Worm (Caenorhabditis elegans) whole organism, L4 larva: Measurements from ENCODE around the gene D1086.3.

Source experiments
- dpl-1 ChIP-seq: fragments of 150-350 bp; optimal IDR thresholded peaks from 2 replicates; lab custom pipeline; 2014; ENCODE audit warnings: missing biosample characterization, missing genetic modification reagents, missing genetic modification characterization
- jun-1 ChIP-seq: fragments of 150-350 bp; optimal IDR thresholded peaks from 2 replicates; lab custom pipeline; 2014; ENCODE audit warnings: missing biosample characterization, missing genetic modification reagents, missing genetic modification characterization

DNA sequence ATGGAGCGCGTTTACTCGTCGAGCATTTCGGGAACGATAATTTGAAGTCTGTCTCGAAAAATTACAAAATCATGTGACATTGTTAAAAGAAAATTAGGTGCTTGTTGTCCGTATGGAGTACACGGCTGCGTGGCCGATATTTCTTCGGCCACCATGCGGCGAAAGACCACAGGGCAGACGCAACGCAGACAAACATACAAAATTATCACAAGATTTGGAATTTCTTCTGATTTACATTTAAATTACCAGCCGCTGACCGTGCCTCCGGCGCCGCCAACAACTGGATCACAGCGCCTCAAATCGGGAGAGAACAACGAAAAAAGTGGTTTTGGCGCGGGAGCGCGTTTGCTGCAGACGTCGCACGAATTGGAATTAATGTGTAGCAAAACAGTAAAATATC lies 37.5 kb upstream of the D1086.3 start:
- TF ChIP-seq dpl-1 (GFP tag; lab: Kevin White, UChicago) (peak; percentile 90), jun-1 (tag; lab: Kevin White, UChicago) (peak; percentile 39)
